Worm (Caenorhabditis elegans) whole organism, L3 larva: ENCODE measurements around the gene nhr-17.
A peak's percentile ranks its signal among the peaks of the same experiment; 100 is the strongest.

Source experiments
- R02D3.7 ChIP-seq: fragments of 150-350 bp; optimal IDR thresholded peaks from 2 replicates; lab custom pipeline; 2014; ENCODE audit warnings: missing biosample characterization, missing genetic modification characterization
- ZK546.5 ChIP-seq: sonication (generic microtip); optimal IDR thresholded peaks from 2 replicates; lab custom pipeline; 2017; ENCODE audit warnings: missing biosample characterization, missing genetic modification characterization
- aly-2 ChIP-seq: fragments of 150-350 bp; optimal IDR thresholded peaks from 2 replicates; lab custom pipeline; 2014; ENCODE audit warnings: missing biosample characterization, missing genetic modification characterization
- ama-1 ChIP-seq: fragments of 150-350 bp; optimal IDR thresholded peaks from 2 replicates; lab custom pipeline; 2018
- ceh-16 ChIP-seq: sonication (generic microtip); optimal IDR thresholded peaks from 2 replicates; lab custom pipeline; 2017; ENCODE audit warnings: missing biosample characterization, missing genetic modification characterization
- ceh-82 ChIP-seq: fragments of 150-350 bp; optimal IDR thresholded peaks from 2 replicates; lab custom pipeline; 2014; ENCODE audit warnings: missing biosample characterization, missing genetic modification characterization
- ceh-9 ChIP-seq: sonication (generic microtip); optimal IDR thresholded peaks from 2 replicates; lab custom pipeline; 2018; ENCODE audit warnings: missing biosample characterization, missing genetic modification characterization
- daf-12 ChIP-seq: fragments of 150-350 bp; optimal IDR thresholded peaks from 2 replicates; lab custom pipeline; 2014; ENCODE audit warnings: missing biosample characterization, missing genetic modification reagents, missing genetic modification characterization
- egl-5 ChIP-seq: fragments of 150-350 bp; optimal IDR thresholded peaks from 2 replicates; lab custom pipeline; 2017; ENCODE audit warnings: missing biosample characterization, missing genetic modification reagents, missing genetic modification characterization, inconsistent platforms
- elt-1 ChIP-seq: fragments of 150-350 bp; optimal IDR thresholded peaks from 2 replicates; lab custom pipeline; 2014; ENCODE audit warnings: missing biosample characterization, missing genetic modification characterization
- elt-2 ChIP-seq: sonication (generic microtip); optimal IDR thresholded peaks from 2 replicates; lab custom pipeline; 2016; ENCODE audit warnings: missing genetic modification reagents, mild to moderate bottlenecking, missing genetic modification characterization, missing compliant biosample characterization
- elt-3 ChIP-seq, 3 experiments: fragments of 150-350 bp in 1 of 3; sonication (generic microtip) in 2 of 3; optimal IDR thresholded peaks; 2 replicates in 2 of 3; 4 replicates in 1 of 3; lab custom pipeline; 2014 to 2017; ENCODE audit warnings: missing biosample characterization in 3 of 3, missing genetic modification characterization in 3 of 3
- eor-1 ChIP-seq, 2 experiments: fragments of 150-350 bp; optimal IDR thresholded peaks; 2 replicates each; lab custom pipeline; 2014 to 2018; ENCODE audit warnings: missing biosample characterization in 2 of 2, missing genetic modification characterization in 2 of 2
- fkh-10 ChIP-seq: sonication (generic microtip); optimal IDR thresholded peaks from 2 replicates; lab custom pipeline; 2017; ENCODE audit warnings: missing biosample characterization, missing genetic modification reagents, missing genetic modification characterization
- fkh-2 ChIP-seq: fragments of 150-350 bp; optimal IDR thresholded peaks from 2 replicates; lab custom pipeline; 2014; ENCODE audit warnings: missing biosample characterization, missing genetic modification reagents, missing genetic modification characterization
- fos-1 ChIP-seq: fragments of 150-350 bp; optimal IDR thresholded peaks from 2 replicates; lab custom pipeline; 2014; ENCODE audit warnings: missing biosample characterization, missing genetic modification characterization
- hmg-11 ChIP-seq: sonication (generic microtip); optimal IDR thresholded peaks from 2 replicates; lab custom pipeline; 2016; ENCODE audit warnings: missing genetic modification characterization, missing compliant biosample characterization
- jun-1 ChIP-seq: fragments of 150-350 bp; optimal IDR thresholded peaks from 2 replicates; lab custom pipeline; 2014; ENCODE audit warnings: missing biosample characterization, missing genetic modification reagents, missing genetic modification characterization
- lin-15B ChIP-seq: fragments of 150-350 bp; optimal IDR thresholded peaks from 2 replicates; lab custom pipeline; 2014; ENCODE audit warnings: missing biosample characterization, missing genetic modification characterization
- lin-39 ChIP-seq: fragments of 150-350 bp; optimal IDR thresholded peaks from 2 replicates; lab custom pipeline; 2018; ENCODE audit warnings: missing biosample characterization, missing genetic modification reagents, missing genetic modification characterization
- lsy-12 ChIP-seq: sonication (generic microtip); optimal IDR thresholded peaks from 2 replicates; lab custom pipeline; 2016; ENCODE audit warnings: mild to moderate bottlenecking, missing genetic modification characterization, missing compliant biosample characterization
- mdl-1 ChIP-seq: fragments of 150-350 bp; optimal IDR thresholded peaks from 2 replicates; lab custom pipeline; 2014; ENCODE audit warnings: missing biosample characterization, missing genetic modification characterization
- nfya-1 ChIP-seq: sonication (generic microtip); optimal IDR thresholded peaks from 2 replicates; lab custom pipeline; 2017; ENCODE audit warnings: missing genetic modification characterization, mild to moderate bottlenecking, missing compliant biosample characterization, antibody characterized with exemption, moderate library complexity; ENCODE audit not compliant: insufficient read depth
- nhr-11 ChIP-seq: fragments of 150-350 bp; optimal IDR thresholded peaks from 2 replicates; lab custom pipeline; 2014; ENCODE audit warnings: missing biosample characterization, missing genetic modification characterization
- nhr-12 ChIP-seq: fragments of 150-350 bp; optimal IDR thresholded peaks from 2 replicates; lab custom pipeline; 2014; ENCODE audit warnings: missing biosample characterization, missing genetic modification characterization
- nhr-23 ChIP-seq: fragments of 150-350 bp; optimal IDR thresholded peaks from 2 replicates; lab custom pipeline; 2014; ENCODE audit warnings: missing biosample characterization, missing genetic modification reagents, missing genetic modification characterization
- nhr-237 ChIP-seq: fragments of 150-350 bp; optimal IDR thresholded peaks from 2 replicates; lab custom pipeline; 2014; ENCODE audit warnings: missing biosample characterization, missing genetic modification characterization
- nhr-25 ChIP-seq: sonication (generic microtip); optimal IDR thresholded peaks from 2 replicates; lab custom pipeline; 2017; ENCODE audit warnings: missing biosample characterization, missing genetic modification characterization
- nhr-28 ChIP-seq: fragments of 150-350 bp; optimal IDR thresholded peaks from 2 replicates; lab custom pipeline; 2014; ENCODE audit warnings: missing biosample characterization, missing genetic modification characterization
- nhr-43 ChIP-seq: sonication (generic microtip); optimal IDR thresholded peaks from 2 replicates; lab custom pipeline; 2016; ENCODE audit warnings: mild to moderate bottlenecking, missing genetic modification characterization, missing compliant biosample characterization; ENCODE audit not compliant: poor library complexity, severe bottlenecking
- nhr-67 ChIP-seq: fragments of 150-350 bp; optimal IDR thresholded peaks from 2 replicates; lab custom pipeline; 2014; ENCODE audit warnings: missing biosample characterization, missing genetic modification characterization
- nhr-76 ChIP-seq: fragments of 150-350 bp; sonication (generic microtip); optimal IDR thresholded peaks from 5 replicates; lab custom pipeline; 2014; ENCODE audit warnings: missing biosample characterization, missing genetic modification characterization
- nhr-77 ChIP-seq: fragments of 150-350 bp; optimal IDR thresholded peaks from 2 replicates; lab custom pipeline; 2014; ENCODE audit warnings: missing biosample characterization, missing genetic modification characterization
- pha-4 ChIP-seq: fragments of 150-350 bp; optimal IDR thresholded peaks from 2 replicates; lab custom pipeline; 2014; ENCODE audit warnings: missing biosample characterization, missing genetic modification reagents, missing genetic modification characterization
- pqm-1 ChIP-seq: fragments of 150-350 bp; optimal IDR thresholded peaks from 2 replicates; lab custom pipeline; 2017; ENCODE audit warnings: missing biosample characterization, missing genetic modification characterization, inconsistent platforms
- sea-2 ChIP-seq: fragments of 150-350 bp; sonication (generic microtip); optimal IDR thresholded peaks from 4 replicates; lab custom pipeline; 2014; ENCODE audit warnings: missing biosample characterization, missing genetic modification reagents, missing genetic modification characterization
- skn-1 ChIP-seq: fragments of 150-350 bp; optimal IDR thresholded peaks from 2 replicates; lab custom pipeline; 2014; ENCODE audit warnings: missing biosample characterization, missing genetic modification characterization
- snpc-4 ChIP-seq: fragments of 150-350 bp; optimal IDR thresholded peaks from 2 replicates; lab custom pipeline; 2014; ENCODE audit warnings: missing biosample characterization, missing genetic modification characterization
- tbx-2 ChIP-seq: sonication (generic microtip); optimal IDR thresholded peaks from 2 replicates; lab custom pipeline; 2016; ENCODE audit warnings: mild to moderate bottlenecking, missing genetic modification characterization, missing compliant biosample characterization
- unc-39 ChIP-seq: sonication (generic microtip); optimal IDR thresholded peaks from 4 replicates; lab custom pipeline; 2017; ENCODE audit warnings: missing biosample characterization, missing genetic modification characterization
- unc-62 ChIP-seq: fragments of 150-350 bp; sonication (generic microtip); optimal IDR thresholded peaks from 4 replicates; lab custom pipeline; 2014; ENCODE audit warnings: missing biosample characterization, missing genetic modification reagents, missing genetic modification characterization
- zag-1 ChIP-seq: fragments of 150-350 bp; optimal IDR thresholded peaks from 2 replicates; lab custom pipeline; 2014; ENCODE audit warnings: missing biosample characterization, missing genetic modification characterization
- ztf-11 ChIP-seq: fragments of 150-350 bp; optimal IDR thresholded peaks from 2 replicates; lab custom pipeline; 2014; ENCODE audit warnings: missing biosample characterization, missing genetic modification characterization

The nhr-17 gene

DNA sequence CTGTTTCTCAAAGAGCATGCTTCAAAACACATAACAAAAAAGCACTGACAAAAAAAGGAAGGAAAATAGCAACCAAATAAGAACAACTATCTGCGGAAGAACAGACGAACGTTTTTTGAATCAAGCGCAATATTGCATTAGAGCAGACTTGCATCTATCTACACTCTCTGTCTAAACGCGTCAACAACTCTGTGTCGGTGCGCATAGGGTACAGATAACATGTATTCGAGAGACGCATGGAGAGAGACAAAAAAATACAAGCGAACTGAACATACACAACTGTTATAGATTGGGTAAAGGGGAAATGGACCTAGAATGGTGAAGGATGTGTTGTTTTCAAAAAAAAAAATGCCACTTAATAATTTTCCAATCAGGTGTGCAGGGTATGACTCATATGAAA is 32.6 kb downstream of the nhr-17 start:
- no peak for TF ChIP-seq fos-1 (tag; lab: Kevin White, UChicago)
- no peak for TF ChIP-seq nhr-67 (tag; lab: Kevin White, UChicago)
- no peak for TF ChIP-seq eor-1 (tag; optimal IDR thresholded peaks at IDR 0.05; lab: Kevin White, UChicago)
- peak; percentile 74 for TF ChIP-seq elt-2 (tag; lab: Kevin White, UChicago)
- TF ChIP-seq nhr-43 (tag; lab: Kevin White, UChicago) = no peak
- TF ChIP-seq nfya-1 (tag; lab: Kevin White, UChicago) = peak; percentile 60
- TF ChIP-seq ceh-16 = no peak
- no peak for TF ChIP-seq ceh-82 (tag; lab: Kevin White, UChicago)
- TF ChIP-seq ceh-9 = no peak
- TF ChIP-seq aly-2 (tag; lab: Kevin White, UChicago) = no peak
- no peak for TF ChIP-seq egl-5 (tag; lab: Kevin White, UChicago)
- TF ChIP-seq sea-2 (GFP tag; lab: Kevin White, UChicago) = no peak
- TF ChIP-seq elt-1 (tag; lab: Kevin White, UChicago) = no peak
- TF ChIP-seq daf-12 (tag; lab: Kevin White, UChicago) = no peak
- TF ChIP-seq nhr-77 = no peak
- TF ChIP-seq lin-39 (tag; lab: Kevin White, UChicago) = no peak
- no peak for TF ChIP-seq ZK546.5 (tag; lab: Kevin White, UChicago)
- TF ChIP-seq jun-1 = no peak
- TF ChIP-seq unc-39 = no peak
- TF ChIP-seq mdl-1 (tag; lab: Kevin White, UChicago) = no peak
- no peak for TF ChIP-seq zag-1 (tag; lab: Kevin White, UChicago)
- TF ChIP-seq nhr-12 (tag; lab: Kevin White, UChicago) = no peak
- no peak for TF ChIP-seq unc-62 (GFP tag; lab: Kevin White, UChicago)
- no peak for TF ChIP-seq R02D3.7
- TF ChIP-seq nhr-28 (tag; lab: Kevin White, UChicago) = no peak
- TF ChIP-seq fkh-10 (GFP tag; lab: Kevin White, UChicago) = no peak
- peak; percentile 97 for TF ChIP-seq pha-4 (tag; lab: Kevin White, UChicago)
- TF ChIP-seq ama-1 (lab: Kevin White, UChicago) = no peak
- TF ChIP-seq lin-15B (tag; lab: Kevin White, UChicago) = peak; percentile 50
- TF ChIP-seq nhr-25 (tag; lab: Kevin White, UChicago) = peak; percentile 71
- TF ChIP-seq hmg-11 (tag; lab: Kevin White, UChicago) = peak; percentile 6
- TF ChIP-seq fkh-2 = no peak
- TF ChIP-seq tbx-2 = no peak
- TF ChIP-seq nhr-11 = no peak
- TF ChIP-seq skn-1 (tag; lab: Kevin White, UChicago) = no peak
- TF ChIP-seq pqm-1 = peak; percentile 78
- TF ChIP-seq nhr-237 (tag; lab: Kevin White, UChicago) = no peak
- peak; percentile 57 for TF ChIP-seq lsy-12 (tag; lab: Kevin White, UChicago)
- peak; percentile 73 for TF ChIP-seq nhr-23 (tag; lab: Kevin White, UChicago)
- peak; percentile 48 for TF ChIP-seq snpc-4 (tag; lab: Kevin White, UChicago)

DNA sequence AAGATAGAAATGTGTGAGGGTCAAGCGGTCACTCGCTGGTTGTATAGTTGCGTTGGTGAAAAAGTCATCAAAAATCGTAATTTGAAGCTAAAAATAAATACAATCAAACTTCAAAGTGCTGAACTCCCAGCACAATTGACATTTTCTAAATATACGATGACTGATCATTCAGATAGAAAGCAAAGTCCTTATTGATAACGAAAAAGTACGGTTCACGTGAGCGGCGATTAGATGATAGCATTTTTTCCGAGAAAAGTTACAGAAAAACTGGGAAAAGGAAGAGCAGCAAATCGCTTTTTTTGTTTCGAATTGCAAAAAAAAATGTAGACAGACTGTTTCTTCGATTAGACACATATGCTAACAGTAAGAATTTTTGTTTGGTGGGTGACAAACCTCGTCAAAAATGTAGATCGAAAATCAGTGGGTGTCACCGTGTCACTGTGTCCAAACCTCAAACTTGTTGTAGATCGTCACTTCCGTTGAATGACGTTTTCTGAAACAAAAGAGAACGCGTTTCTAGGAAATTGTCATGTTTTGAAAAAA is 33.7 kb downstream of the nhr-17 start, which contains the start of gene ivns-1:
Gene ivns-1, minus strand, starts transcription at position 493 of the 543 bp plus-strand sequence.
- no peak for TF ChIP-seq elt-3 (tag; optimal IDR thresholded peaks at IDR 0.05; lab: Kevin White, UChicago)
- no peak for TF ChIP-seq nhr-28 (tag; lab: Kevin White, UChicago)
- TF ChIP-seq fkh-2 = no peak
- TF ChIP-seq ZK546.5 (tag; lab: Kevin White, UChicago) = no peak
- no peak for TF ChIP-seq elt-1 (tag; lab: Kevin White, UChicago)
- TF ChIP-seq lin-15B (tag; lab: Kevin White, UChicago) = no peak
- no peak for TF ChIP-seq R02D3.7
- no peak for TF ChIP-seq fkh-10 (GFP tag; lab: Kevin White, UChicago)
- TF ChIP-seq pha-4 (tag; lab: Kevin White, UChicago) = peak; percentile 11
- no peak for TF ChIP-seq tbx-2
- TF ChIP-seq snpc-4 (tag; lab: Kevin White, UChicago) = no peak
- peak; percentile 68 for TF ChIP-seq pqm-1
- TF ChIP-seq elt-2 (tag; lab: Kevin White, UChicago) = peak; percentile 77
- no peak for TF ChIP-seq nhr-23 (tag; lab: Kevin White, UChicago)
- no peak for TF ChIP-seq daf-12 (tag; lab: Kevin White, UChicago)
- TF ChIP-seq aly-2 (tag; lab: Kevin White, UChicago) = no peak
- no peak for TF ChIP-seq ama-1 (lab: Kevin White, UChicago)
- no peak for TF ChIP-seq nhr-77
- TF ChIP-seq ztf-11 = no peak
- no peak for TF ChIP-seq nhr-76 (tag; lab: Kevin White, UChicago)
- no peak for TF ChIP-seq sea-2 (GFP tag; lab: Kevin White, UChicago)
